Worm (Caenorhabditis elegans): ENCODE results near the gene ghi-1.

Gene ghi-1

ce11 chrII:11689941-11690340, 43.4 kb downstream of the ghi-1 start:
- no peak for TF ChIP-seq lin-13 (GFP tag; optimal IDR thresholded peaks at IDR 0.05)
- no peak for TF ChIP-seq ceh-82 (tag; optimal IDR thresholded peaks at IDR 0.05)
- no peak for TF ChIP-seq gmeb-1 (tag; optimal IDR thresholded peaks at IDR 0.05)
- TF ChIP-seq nhr-23 (tag; optimal IDR thresholded peaks at IDR 0.05): no peak
- TF ChIP-seq mbf-1 (tag; optimal IDR thresholded peaks at IDR 0.05): no peak
- TF ChIP-seq ztf-4 (tag; optimal IDR thresholded peaks at IDR 0.05): no peak
- no peak for TF ChIP-seq unc-62 (GFP tag; optimal IDR thresholded peaks at IDR 0.05)
- TF ChIP-seq nhr-10 (tag; optimal IDR thresholded peaks at IDR 0.05): no peak
- TF ChIP-seq nhr-25 (tag; optimal IDR thresholded peaks at IDR 0.05): no peak
- TF ChIP-seq R02D3.7 (tag; optimal IDR thresholded peaks at IDR 0.05): no peak
- TF ChIP-seq mdl-1 (tag; optimal IDR thresholded peaks at IDR 0.05): no peak
- no peak for TF ChIP-seq nhr-12 (tag; optimal IDR thresholded peaks at IDR 0.05)

DNA sequence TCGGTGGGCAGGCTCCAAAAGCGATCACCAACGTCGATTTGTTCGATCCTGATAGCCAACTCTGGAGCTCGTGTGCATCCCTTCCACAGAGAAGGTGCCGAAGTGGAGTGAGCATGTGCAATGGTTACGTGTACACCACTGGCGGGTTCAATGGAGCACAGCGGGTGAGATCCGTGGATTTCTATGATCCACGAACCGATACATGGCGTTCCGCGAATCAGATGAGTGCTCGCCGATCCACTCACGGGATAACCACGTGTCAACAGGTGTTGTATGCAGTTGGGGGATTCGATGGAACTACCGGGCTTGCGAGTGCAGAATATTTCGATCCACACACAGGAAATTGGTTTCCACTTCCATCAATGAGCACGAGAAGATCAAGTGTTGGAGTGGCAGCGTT, 44.3 kb downstream of the ghi-1 start:
- TF ChIP-seq sma-9 (GFP tag; optimal IDR thresholded peaks at IDR 0.05): no peak
- TF ChIP-seq sma-9 (tag; optimal IDR thresholded peaks at IDR 0.05): no peak
- TF ChIP-seq sem-4 (tag; optimal IDR thresholded peaks at IDR 0.05): no peak
- TF ChIP-seq crh-2 (tag; optimal IDR thresholded peaks at IDR 0.05): no peak
- no peak for TF ChIP-seq ceh-16 (tag; optimal IDR thresholded peaks at IDR 0.05)
- TF ChIP-seq lin-39 (tag; optimal IDR thresholded peaks at IDR 0.05): no peak
- no peak for TF ChIP-seq nhr-6 (tag; optimal IDR thresholded peaks at IDR 0.05)
- no peak for TF ChIP-seq nhr-10 (tag; optimal IDR thresholded peaks at IDR 0.05)

ce11 chrII:11694432-11694831, 47.9 kb downstream of the ghi-1 start:
- no peak for TF ChIP-seq peb-1 (tag; optimal IDR thresholded peaks at IDR 0.05)
- no peak for TF ChIP-seq mdl-1 (tag; optimal IDR thresholded peaks at IDR 0.05)
- peak; percentile 2 for TF ChIP-seq fos-1 (tag; optimal IDR thresholded peaks at IDR 0.05)
- TF ChIP-seq lsy-2 (tag; optimal IDR thresholded peaks at IDR 0.05): peak in 1 of 2 experiments; percentile 56
- no peak for TF ChIP-seq nhr-11 (tag; optimal IDR thresholded peaks at IDR 0.05)
- TF ChIP-seq unc-55 (GFP tag; optimal IDR thresholded peaks at IDR 0.05): peak; percentile 50
- no peak for TF ChIP-seq nhr-10 (tag; optimal IDR thresholded peaks at IDR 0.05)
- no peak for TF ChIP-seq lin-11 (tag; optimal IDR thresholded peaks at IDR 0.05)
- no peak for TF ChIP-seq ztf-11 (tag; optimal IDR thresholded peaks at IDR 0.05)
- TF ChIP-seq sem-4 (tag; optimal IDR thresholded peaks at IDR 0.05): no peak
- TF ChIP-seq ztf-4 (tag; optimal IDR thresholded peaks at IDR 0.05): no peak
- no peak for TF ChIP-seq F13H6.1 (tag; optimal IDR thresholded peaks at IDR 0.05)
- TF ChIP-seq nhr-25 (tag; optimal IDR thresholded peaks at IDR 0.05): peak; percentile 8
- peak; percentile 42 for TF ChIP-seq nhr-129 (tag; optimal IDR thresholded peaks at IDR 0.05)
- TF ChIP-seq C34F6.9 (tag; optimal IDR thresholded peaks at IDR 0.05): peak; percentile 44
- TF ChIP-seq aly-2 (tag; optimal IDR thresholded peaks at IDR 0.05): no peak
- TF ChIP-seq crh-2 (tag; optimal IDR thresholded peaks at IDR 0.05): peak; percentile 27
- TF ChIP-seq gmeb-1 (tag; optimal IDR thresholded peaks at IDR 0.05): peak; percentile 16
- no peak for TF ChIP-seq nhr-77 (tag; optimal IDR thresholded peaks at IDR 0.05)

DNA sequence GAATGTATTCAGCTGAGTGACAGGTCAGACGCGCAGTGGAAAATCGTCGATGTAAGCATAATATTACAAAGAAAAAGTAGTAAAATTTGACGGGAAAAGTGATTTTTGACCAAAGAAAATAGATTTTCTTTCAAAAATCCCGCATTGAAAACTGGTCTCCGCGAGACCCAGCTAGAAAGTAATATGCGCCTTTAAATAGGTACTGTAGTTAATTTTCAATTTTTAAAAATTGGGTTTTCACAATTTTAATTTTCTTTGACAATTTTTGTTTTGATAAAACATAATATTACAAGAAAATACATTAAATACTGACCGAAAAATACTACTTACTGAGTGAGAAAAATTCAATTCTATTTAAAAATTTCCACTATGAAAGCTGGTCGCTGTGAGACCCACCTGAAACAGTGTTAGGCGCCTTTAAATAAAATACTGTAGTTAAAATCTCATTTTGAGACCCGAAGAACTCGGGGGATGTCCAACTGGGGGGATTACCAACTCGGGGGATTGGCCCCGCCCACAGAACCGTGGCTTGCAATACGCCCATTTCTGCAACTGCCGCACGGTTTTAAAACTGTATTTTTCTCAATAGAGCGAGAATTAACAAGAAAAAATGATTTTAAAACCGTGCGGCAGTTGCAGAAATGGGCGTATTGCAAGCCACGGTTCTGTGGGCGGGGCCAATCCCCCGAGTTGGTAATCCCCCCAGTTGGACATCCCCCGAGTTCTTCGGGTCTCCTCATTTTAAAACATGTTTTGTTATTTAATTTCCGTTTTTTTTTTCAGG, 48.8 kb downstream of the ghi-1 start, which contains the start of gene tars-1:
TSS of gene tars-1 (minus strand) at position 497 of the 784 bp plus-strand sequence.
- TF ChIP-seq sma-3 (GFP tag; optimal IDR thresholded peaks at IDR 0.05): peak; percentile 3

ce11 chrII:11695945-11696270, 49.4 kb downstream of the ghi-1 start, which contains the start of gene xpf-1:
TSS of gene xpf-1 (plus strand) at chrII:11696171.
- TF ChIP-seq egl-27 (tag; optimal IDR thresholded peaks at IDR 0.05) (no peak), lin-39 (tag; optimal IDR thresholded peaks at IDR 0.05) (no peak), blmp-1 (tag; optimal IDR thresholded peaks at IDR 0.05; ENCODE audit: insufficient read depth) (no peak), nhr-10 (tag; optimal IDR thresholded peaks at IDR 0.05) (no peak), lin-11 (tag; optimal IDR thresholded peaks at IDR 0.05) (no peak), ztf-11 (tag; optimal IDR thresholded peaks at IDR 0.05) (no peak), nhr-11 (tag; optimal IDR thresholded peaks at IDR 0.05) (no peak)

All from whole organism, L2 larva.